Worm (Caenorhabditis elegans): ENCODE measurements around the gene Y116A8C.43.

Gene Y116A8C.43

ce11 chrIV:17121058-17121773 lies 32.6 kb downstream of the Y116A8C.43 start:
- TF ChIP-seq unc-42 (tag; optimal IDR thresholded peaks at IDR 0.05) (peak; percentile 2), ceh-31 (tag; optimal IDR thresholded peaks at IDR 0.05) (no peak)

- no peak for TF ChIP-seq gmeb-2 (tag; optimal IDR thresholded peaks at IDR 0.05)
- no peak for TF ChIP-seq C38D4.7 (GFP tag; optimal IDR thresholded peaks at IDR 0.05)
- TF ChIP-seq unc-42 (tag; optimal IDR thresholded peaks at IDR 0.05): no peak
- no peak for TF ChIP-seq ref-2 (tag; optimal IDR thresholded peaks at IDR 0.05)
- TF ChIP-seq fax-1 (tag; optimal IDR thresholded peaks at IDR 0.05): no peak
- no peak for TF ChIP-seq ceh-45 (GFP tag; IDR thresholded peaks at IDR 0.05)
- no peak for TF ChIP-seq tbx-2 (tag; optimal IDR thresholded peaks at IDR 0.05)
- TF ChIP-seq hlh-15 (tag; optimal IDR thresholded peaks at IDR 0.05): no peak
- TF ChIP-seq pat-9 (tag; optimal IDR thresholded peaks at IDR 0.05): no peak
Measured at ce11 chrIV:17125967-17126366, 37.3 kb downstream of the Y116A8C.43 start.

ce11 chrIV:17126512-17126911 lies 37.9 kb downstream of the Y116A8C.43 start:
- no peak for TF ChIP-seq tbx-7 (tag; optimal IDR thresholded peaks at IDR 0.05)
- no peak for TF ChIP-seq unc-55 (GFP tag; optimal IDR thresholded peaks at IDR 0.05)
- no peak for TF ChIP-seq hlh-6 (tag; optimal IDR thresholded peaks at IDR 0.05)
- TF ChIP-seq dve-1 (tag; optimal IDR thresholded peaks at IDR 0.05): no peak
- TF ChIP-seq eyg-1 (tag; optimal IDR thresholded peaks at IDR 0.05): no peak
- TF ChIP-seq pros-1 (tag; optimal IDR thresholded peaks at IDR 0.05): no peak
- TF ChIP-seq hlh-13 (GFP tag; optimal IDR thresholded peaks at IDR 0.05): no peak
- TF ChIP-seq pha-2 (tag; optimal IDR thresholded peaks at IDR 0.05): no peak
- TF ChIP-seq nhr-11 (tag; optimal IDR thresholded peaks at IDR 0.05): no peak
- no peak for TF ChIP-seq pag-3 (tag; optimal IDR thresholded peaks at IDR 0.05; ENCODE audit: borderline replicate concordance)
- no peak for TF ChIP-seq unc-86 (tag; optimal IDR thresholded peaks at IDR 0.05)
- no peak for TF ChIP-seq ceh-22 (tag; optimal IDR thresholded peaks at IDR 0.05)
- TF ChIP-seq ceh-24 (tag; optimal IDR thresholded peaks at IDR 0.05): no peak
- no peak for TF ChIP-seq sdc-2 (tag; optimal IDR thresholded peaks at IDR 0.05)
- TF ChIP-seq sox-4 (tag; optimal IDR thresholded peaks at IDR 0.05): no peak
- no peak for TF ChIP-seq C08G9.2 (tag; optimal IDR thresholded peaks at IDR 0.05)

- TF ChIP-seq pqm-1 (tag; optimal IDR thresholded peaks at IDR 0.05) (no peak), madf-2 (tag; optimal IDR thresholded peaks at IDR 0.05) (no peak), F13H6.1 (tag; optimal IDR thresholded peaks at IDR 0.05) (no peak), sdc-2 (tag; optimal IDR thresholded peaks at IDR 0.05) (no peak), hlh-8 (tag; optimal IDR thresholded peaks at IDR 0.05) (no peak), pax-1 (tag; optimal IDR thresholded peaks at IDR 0.05) (no peak), hlh-15 (tag; optimal IDR thresholded peaks at IDR 0.05) (no peak), unc-3 (GFP tag; conservative IDR thresholded peaks at IDR 0.05) (no peak), unc-3 (tag; optimal IDR thresholded peaks at IDR 0.05) (no peak), K09A11.1 (tag; optimal IDR thresholded peaks at IDR 0.05; ENCODE audit: insufficient read depth) (no peak), ceh-48 (tag; optimal IDR thresholded peaks at IDR 0.05) (no peak), C08G9.2 (tag; optimal IDR thresholded peaks at IDR 0.05) (no peak), ceh-24 (tag; optimal IDR thresholded peaks at IDR 0.05) (no peak), hlh-6 (tag; optimal IDR thresholded peaks at IDR 0.05) (no peak), K02D7.2 (tag; optimal IDR thresholded peaks at IDR 0.05) (no peak), unc-42 (tag; optimal IDR thresholded peaks at IDR 0.05) (no peak), pag-3 (tag; optimal IDR thresholded peaks at IDR 0.05; ENCODE audit: borderline replicate concordance) (no peak)
Measured at ce11 chrIV:17131035-17131595, 42.5 kb downstream of the Y116A8C.43 start, which contains the start of the genes Y116A8C.37 and Y116A8C.38. Y116A8C.37 (minus strand) TSS chrIV:17131135. Y116A8C.38 (plus strand) TSS chrIV:17131545.

Measured in whole organism, late embryonic.